Fruit fly (Drosophila melanogaster): Measurements from ENCODE around the gene CG6136.
A peak's percentile ranks its signal among the peaks of the same experiment; 100 is the strongest.

CG6136 gene

dm6 chr3R:15393206-15393805 is 21.3 kb upstream of the CG6136 start:
- TF ChIP-seq noc (tag; optimal IDR thresholded peaks at IDR 0.05) = no peak

- TF ChIP-seq noc (tag; optimal IDR thresholded peaks at IDR 0.05) = no peak
Measured at dm6 chr3R:15382851-15383250, 10.8 kb upstream of the CG6136 start, which contains the start of gene h-cup. Gene h-cup, minus strand, starts transcription at chr3R:15382951.

- no peak for TF ChIP-seq noc (tag; optimal IDR thresholded peaks at IDR 0.05)
Measured at dm6 chr3R:15379071-15379470, 7.1 kb upstream of the CG6136 start.

- no peak for TF ChIP-seq noc (tag; optimal IDR thresholded peaks at IDR 0.05)
Measured at dm6 chr3R:15375470-15375869, 3.5 kb upstream of the CG6136 start.

dm6 chr3R:15374397-15374796 is 2.4 kb upstream of the CG6136 start, which contains the start of gene Rbp:
Gene Rbp, plus strand, starts transcription at chr3R:15374635.
- no peak for TF ChIP-seq noc (tag; optimal IDR thresholded peaks at IDR 0.05)

dm6 chr3R:15369742-15370141 is 2.3 kb downstream of the CG6136 start, which contains the start of gene CG14868:
Gene CG14868, minus strand, starts transcription at chr3R:15369945.
- no peak for TF ChIP-seq noc (tag; optimal IDR thresholded peaks at IDR 0.05)

- TF ChIP-seq noc (tag; optimal IDR thresholded peaks at IDR 0.05) = no peak
Measured at dm6 chr3R:15367477-15367876, 4.5 kb downstream of the CG6136 start, which contains the start of gene CG34404. Gene CG34404, minus strand, starts transcription at chr3R:15367665.

dm6 chr3R:15366839-15367238 is 5.2 kb downstream of the CG6136 start:
- no peak for TF ChIP-seq noc (tag; optimal IDR thresholded peaks at IDR 0.05)

dm6 chr3R:15363608-15364007 is 8.4 kb downstream of the CG6136 start, which contains the start of gene CG6171:
Gene CG6171, minus strand, starts transcription at chr3R:15363857.
- no peak for TF ChIP-seq noc (tag; optimal IDR thresholded peaks at IDR 0.05)

dm6 chr3R:15361490-15361889 is 10.5 kb downstream of the CG6136 start, which contains the start of the genes Cog2 and Trax:
Gene Cog2, minus strand, starts transcription at chr3R:15361657.
Gene Trax, plus strand, starts transcription at chr3R:15361692.
- no peak for TF ChIP-seq noc (tag; optimal IDR thresholded peaks at IDR 0.05)

dm6 chr3R:15356645-15357431 is 15.2 kb downstream of the CG6136 start, which contains the start of the genes Atg4b and Hibch:
Gene Atg4b, minus strand, starts transcription at chr3R:15356924.
Gene Hibch, plus strand, starts transcription at chr3R:15357229.
- TF ChIP-seq noc (tag; optimal IDR thresholded peaks at IDR 0.05) = peak; percentile 88

- TF ChIP-seq noc (tag; optimal IDR thresholded peaks at IDR 0.05) = no peak
Measured at dm6 chr3R:15356152-15356551, 15.9 kb downstream of the CG6136 start.

dm6 chr3R:15354019-15354418 is 18.0 kb downstream of the CG6136 start:
- TF ChIP-seq noc (tag; optimal IDR thresholded peaks at IDR 0.05) = no peak

dm6 chr3R:15350993-15351426 is 21.0 kb downstream of the CG6136 start, which contains the start of the genes Trs33 and Tmtc4:
Gene Trs33, minus strand, starts transcription at chr3R:15350995.
Gene Tmtc4, plus strand, starts transcription at chr3R:15351225.
- peak; percentile 47 for TF ChIP-seq noc (tag; optimal IDR thresholded peaks at IDR 0.05)

dm6 chr3R:15347822-15348221 is 24.2 kb downstream of the CG6136 start, which contains the start of the genes CG42726 and CG42727:
Gene CG42726, plus strand, starts transcription at chr3R:15348048.
Gene CG42727, plus strand, starts transcription at chr3R:15348048.
- no peak for TF ChIP-seq noc (tag; optimal IDR thresholded peaks at IDR 0.05)

- TF ChIP-seq noc (tag; optimal IDR thresholded peaks at IDR 0.05) = no peak
Measured at dm6 chr3R:15346018-15346383, 26.0 kb downstream of the CG6136 start, which contains the start of the genes Surf4 and CG31301. Gene Surf4, minus strand, starts transcription at chr3R:15346176. Gene CG31301, plus strand, starts transcription at chr3R:15346205.

All from whole organism, larva.